Worm (Caenorhabditis elegans): ENCODE results near the gene trxr-1.

trxr-1 gene

DNA sequence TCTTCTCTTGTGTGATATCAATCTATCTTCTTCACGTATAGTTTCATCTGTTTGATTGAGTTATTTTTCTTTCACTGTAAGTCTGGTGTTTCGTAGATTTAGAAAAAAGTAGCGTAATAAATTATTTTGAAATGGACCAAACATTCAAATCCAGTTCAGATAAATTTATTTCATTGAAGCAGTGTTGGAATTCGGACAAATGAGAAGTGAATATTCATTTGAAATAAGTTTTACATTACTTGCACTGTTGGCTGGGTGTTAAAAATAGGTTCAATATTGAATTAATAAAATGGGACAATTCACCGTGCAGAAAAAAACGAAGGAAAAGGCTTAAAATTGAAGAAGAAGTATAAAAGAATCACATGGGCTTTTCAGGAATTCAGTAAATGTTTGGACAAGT lies 33.1 kb upstream of the trxr-1 start:
- TF ChIP-seq snpc-1.2 (GFP tag; IDR thresholded peaks at IDR 0.05) (peak; percentile 61; the same call in 1 of the 2 replicates), Y105C5A.15 (GFP tag; IDR thresholded peaks at IDR 0.05) (no peak), lin-15B (tag; optimal IDR thresholded peaks at IDR 0.05) (no peak)

DNA sequence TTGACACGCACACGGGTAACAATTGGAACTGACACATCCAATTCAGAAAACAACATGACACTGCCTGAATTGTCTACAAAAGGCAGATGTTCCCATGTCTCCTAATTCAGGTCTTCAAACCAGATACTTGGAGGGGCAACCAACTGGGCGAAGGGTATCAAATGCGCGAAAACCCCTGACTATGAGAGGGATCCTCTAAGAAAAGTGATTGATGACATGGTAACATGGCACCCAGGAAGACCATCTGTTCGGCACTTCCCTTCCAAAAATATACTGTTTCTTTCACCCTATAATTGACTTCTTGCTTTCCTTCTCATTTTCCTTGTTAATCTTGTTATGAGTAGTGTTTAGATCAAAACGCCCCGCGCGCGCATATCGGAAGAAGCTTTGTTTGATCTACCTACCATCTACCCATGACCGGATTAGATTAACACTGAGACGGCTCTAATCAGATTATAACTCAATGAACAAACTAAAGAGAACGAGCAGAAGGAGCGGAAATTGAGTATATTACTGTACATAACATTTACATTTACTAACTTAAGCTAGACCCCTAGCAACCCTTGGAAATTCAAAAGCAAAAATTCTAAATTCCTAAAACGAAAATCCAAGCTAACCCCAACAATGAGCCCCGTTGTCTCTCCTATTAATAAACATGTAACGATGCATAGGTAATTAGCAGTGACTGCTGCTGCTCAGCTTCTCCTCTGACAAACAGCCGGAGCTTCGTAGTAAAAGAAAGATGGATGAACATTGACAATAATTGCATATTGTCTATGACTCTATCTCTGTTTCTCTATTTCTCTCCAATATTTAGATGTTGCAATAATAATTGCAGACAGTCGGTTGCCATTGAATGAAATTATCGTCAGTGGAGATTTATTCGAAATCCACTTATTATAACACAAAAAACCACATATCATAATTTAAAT lies 27.0 kb upstream of the trxr-1 start:
- no peak for TF ChIP-seq lir-3 (tag; optimal IDR thresholded peaks at IDR 0.05)
- peak; percentile 58 for TF ChIP-seq aha-1 (tag)

- TF ChIP-seq F49E8.2 (tag; optimal IDR thresholded peaks at IDR 0.05; ENCODE audit: borderline replicate concordance) (no peak), lir-3 (tag; optimal IDR thresholded peaks at IDR 0.05) (no peak), daf-8 (GFP tag; IDR thresholded peaks at IDR 0.05) (no peak), lsy-2 (tag; optimal IDR thresholded peaks at IDR 0.05) (no peak), mep-1 (tag; optimal IDR thresholded peaks at IDR 0.05) (no peak), lim-7 (GFP tag; IDR thresholded peaks at IDR 0.05) (no peak), nhr-25 (tag; optimal IDR thresholded peaks at IDR 0.05; ENCODE audit: borderline replicate concordance, insufficient read depth) (no peak), ceh-62 (tag; optimal IDR thresholded peaks at IDR 0.05) (no peak), lin-15B (tag; optimal IDR thresholded peaks at IDR 0.05) (no peak), madf-9 (GFP tag; conservative IDR thresholded peaks at IDR 0.05) (no peak), tra-1 (GFP tag; IDR thresholded peaks at IDR 0.05) (no peak), php-3 (GFP tag; IDR thresholded peaks at IDR 0.05) (no peak)
Observed at ce11 chrIV:6986835-6987234, 24.9 kb upstream of the trxr-1 start, which contains the start of gene prkl-1. prkl-1 (minus strand) TSS chrIV:6986935.

ce11 chrIV:6991070-6991469 lies 20.7 kb upstream of the trxr-1 start:
- TF ChIP-seq dmd-8 (GFP tag; IDR thresholded peaks at IDR 0.05) = no peak
- TF ChIP-seq ztf-7 (tag; optimal IDR thresholded peaks at IDR 0.05) = no peak
- no peak for TF ChIP-seq egl-43 (GFP tag; IDR thresholded peaks at IDR 0.05)
- TF ChIP-seq lir-3 (tag; optimal IDR thresholded peaks at IDR 0.05) = no peak
- no peak for TF ChIP-seq nhr-76 (tag; optimal IDR thresholded peaks at IDR 0.05)
- TF ChIP-seq dve-1 (tag; optimal IDR thresholded peaks at IDR 0.05; ENCODE audit: insufficient read depth) = no peak
- no peak for TF ChIP-seq arid-1 (GFP tag; conservative IDR thresholded peaks at IDR 0.05)
- no peak for TF ChIP-seq php-3 (GFP tag; IDR thresholded peaks at IDR 0.05)

- TF ChIP-seq tag-97 (GFP tag; IDR thresholded peaks at IDR 0.05) (no peak), jun-1 (tag; optimal IDR thresholded peaks at IDR 0.05) (no peak), Y5F2A.4 (GFP tag; optimal IDR thresholded peaks at IDR 0.05) (no peak), attf-4 (tag; optimal IDR thresholded peaks at IDR 0.05) (no peak), mxl-2 (GFP tag; conservative IDR thresholded peaks at IDR 0.05) (no peak), Y75B8A.6 (GFP tag; IDR thresholded peaks at IDR 0.05) (no peak), daf-8 (GFP tag; IDR thresholded peaks at IDR 0.05) (no peak), daf-19 (GFP tag; conservative IDR thresholded peaks at IDR 0.05) (no peak), T20F7.1 (GFP tag; optimal IDR thresholded peaks at IDR 0.05) (no peak)
Observed at ce11 chrIV:6997918-6998317, 13.8 kb upstream of the trxr-1 start.

- TF ChIP-seq zip-2 (tag; optimal IDR thresholded peaks at IDR 0.05) (no peak), hif-1 (tag; optimal IDR thresholded peaks at IDR 0.05) (no peak), nhr-42 (GFP tag; IDR thresholded peaks at IDR 0.05) (no peak), mep-1 (tag; optimal IDR thresholded peaks at IDR 0.05) (no peak), nhr-11 (tag; optimal IDR thresholded peaks at IDR 0.05) (no peak), F37D6.2 (tag; optimal IDR thresholded peaks at IDR 0.05) (no peak), set-16 (GFP tag; IDR thresholded peaks at IDR 0.05) (no peak), ceh-82 (tag; optimal IDR thresholded peaks at IDR 0.05) (no peak), Y105C5A.15 (GFP tag; IDR thresholded peaks at IDR 0.05) (no peak), fkh-10 (GFP tag; optimal IDR thresholded peaks at IDR 0.05) (no peak), lin-29 (GFP tag; IDR thresholded peaks at IDR 0.05) (no peak)
Observed at ce11 chrIV:6999206-6999605, 12.5 kb upstream of the trxr-1 start, which contains the start of gene C25A8.5. C25A8.5 (plus strand) TSS chrIV:6999506.
